Fruit fly (Drosophila melanogaster) Kc167 (cell line): ENCODE results near the gene CG10194.

Source experiments
- Myc ChIP-seq: fragments of >200 bp; optimal IDR thresholded peaks from 2 replicates; lab custom pipeline; 2017; ENCODE audit warnings: missing external identifiers
- Sin3A ChIP-seq: fragments of >200 bp; optimal IDR thresholded peaks from 2 replicates; lab custom pipeline; 2018; ENCODE audit warnings: missing external identifiers
- h ChIP-seq: fragments of >200 bp; optimal IDR thresholded peaks from 3 replicates; lab custom pipeline; 2018; ENCODE audit warnings: missing external identifiers
- insv ChIP-seq: fragments of >200 bp; optimal IDR thresholded peaks from 3 replicates; lab custom pipeline; 2018; ENCODE audit warnings: missing external identifiers
- psq ChIP-seq: fragments of >200 bp; optimal IDR thresholded peaks from 2 replicates; lab custom pipeline; 2017; ENCODE audit warnings: missing external identifiers
- ttk ChIP-seq: sonication (Bioruptor generic); optimal IDR thresholded peaks from 2 replicates; lab custom pipeline; 2017; ENCODE audit warnings: missing external identifiers

CG10194 gene

DNA sequence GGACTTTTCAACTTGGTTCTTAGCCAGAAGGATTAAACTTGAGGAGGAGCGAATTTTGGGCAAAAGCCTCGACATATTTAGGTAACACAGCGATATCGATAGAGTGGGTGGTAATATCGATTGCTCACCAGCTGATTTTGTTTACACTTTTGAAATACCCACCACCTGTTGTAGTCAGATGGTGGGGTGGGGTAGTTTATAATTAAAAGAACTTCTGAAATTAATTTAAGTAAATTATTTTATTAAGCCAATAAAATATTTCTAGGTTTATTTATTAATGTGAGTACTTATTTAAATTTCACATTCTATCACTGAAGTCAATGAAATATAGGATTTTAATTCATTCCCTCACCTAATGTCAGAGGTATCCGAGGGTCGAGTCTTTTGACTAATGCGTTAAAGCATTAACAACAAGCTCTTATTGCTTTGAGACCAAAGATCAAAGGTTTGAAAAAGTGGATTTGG lies at the start of gene CG10194, which contains the start of gene CG18094:
Gene CG10194, minus strand, starts transcription at position 108 of the 465 bp plus-strand sequence.
Gene CG18094, plus strand, starts transcription at position 266 of the 465 bp plus-strand sequence.
- TF ChIP-seq Myc (no peak), ttk (no peak), h (lab: Kevin White, UChicago) (no peak), Sin3A (no peak), psq (lab: Kevin White, UChicago) (no peak), insv (lab: Kevin White, UChicago) (no peak)

- TF ChIP-seq ttk = no peak
- TF ChIP-seq h (lab: Kevin White, UChicago) = no peak
- TF ChIP-seq psq (lab: Kevin White, UChicago) = no peak
- no peak for TF ChIP-seq Myc
- no peak for TF ChIP-seq insv (lab: Kevin White, UChicago)
- TF ChIP-seq Sin3A = no peak
These were observed 48.0 kb upstream of the CG10194 start, which contains the start of gene CG13082 for dm6 chr2L:19537779-19538456. TSS of gene CG13082 (plus strand) at chr2L:19538425.

dm6 chr2L:19535234-19535633 lies 45.3 kb upstream of the CG10194 start, which contains the start of gene CG31697:
TSS of gene CG31697 (plus strand) at chr2L:19535448.
- TF ChIP-seq Myc (no peak), h (lab: Kevin White, UChicago) (no peak), insv (lab: Kevin White, UChicago) (no peak), ttk (no peak), psq (lab: Kevin White, UChicago) (no peak), Sin3A (no peak)

- TF ChIP-seq h (lab: Kevin White, UChicago) (no peak), Myc (no peak), Sin3A (no peak), psq (lab: Kevin White, UChicago) (no peak), insv (lab: Kevin White, UChicago) (no peak), ttk (no peak)
These were observed 43.3 kb upstream of the CG10194 start, which contains the start of gene CG33116 for dm6 chr2L:19533247-19533646. TSS of gene CG33116 (plus strand) at chr2L:19533479.

- TF ChIP-seq psq (lab: Kevin White, UChicago) (no peak), ttk (no peak), Myc (no peak), Sin3A (no peak), h (lab: Kevin White, UChicago) (no peak), insv (lab: Kevin White, UChicago) (no peak)
These were observed 40.2 kb upstream of the CG10194 start, which contains the start of gene CG10165 for dm6 chr2L:19530092-19530491. TSS of gene CG10165 (minus strand) at chr2L:19530305.

DNA sequence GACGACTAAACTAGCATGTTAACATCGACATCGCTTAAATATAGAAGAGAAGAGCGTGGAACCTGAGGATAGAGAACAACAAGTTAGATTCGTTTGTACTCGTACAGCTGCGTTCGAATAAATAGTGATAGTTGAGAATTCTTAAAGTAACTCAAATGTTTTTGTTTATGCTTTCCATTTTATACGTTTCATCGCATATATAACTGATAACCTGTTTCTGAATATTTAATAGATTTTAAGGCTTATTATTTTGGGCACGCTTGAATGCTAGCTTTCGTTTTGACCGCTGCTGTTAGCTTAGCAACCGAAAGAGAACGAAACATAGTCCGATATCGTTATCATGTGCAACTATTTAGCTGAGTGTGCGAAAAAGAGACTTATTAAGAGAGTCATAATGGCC lies 38.4 kb upstream of the CG10194 start:
- TF ChIP-seq ttk (no peak), psq (lab: Kevin White, UChicago) (no peak), h (lab: Kevin White, UChicago) (no peak), Sin3A (no peak), Myc (no peak), insv (lab: Kevin White, UChicago) (no peak)

- TF ChIP-seq Sin3A (no peak), ttk (no peak), psq (lab: Kevin White, UChicago) (no peak), Myc (no peak), insv (lab: Kevin White, UChicago) (no peak), h (lab: Kevin White, UChicago) (no peak)
These were observed 36.9 kb upstream of the CG10194 start for dm6 chr2L:19526844-19527243.

DNA sequence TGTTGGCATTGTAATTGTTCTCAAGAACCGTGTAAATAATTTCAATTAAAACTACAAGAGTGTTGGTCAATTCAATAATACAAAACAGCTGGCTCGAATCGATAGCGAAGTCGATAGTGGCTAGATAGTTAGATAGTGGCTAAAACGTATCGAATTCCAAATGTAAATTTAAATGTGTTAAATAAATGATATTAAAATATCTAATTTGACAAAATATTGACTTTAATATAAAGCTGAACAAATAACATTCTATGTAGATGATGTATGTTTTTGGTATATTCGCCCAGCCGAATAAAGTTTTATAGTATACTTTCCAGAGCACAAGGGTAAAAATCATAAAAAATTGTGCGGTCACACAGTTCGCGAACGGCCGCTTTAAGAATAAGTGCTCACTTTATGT lies 36.4 kb upstream of the CG10194 start, which contains the start of the genes Dpm1 and CG10137:
Gene Dpm1, minus strand, starts transcription at position 53 of the 400 bp plus-strand sequence.
Gene CG10137, plus strand, starts transcription at position 371 of the 400 bp plus-strand sequence.
- TF ChIP-seq ttk (no peak), Myc (no peak), Sin3A (no peak), h (lab: Kevin White, UChicago) (no peak), psq (lab: Kevin White, UChicago) (no peak), insv (lab: Kevin White, UChicago) (no peak)

dm6 chr2L:19519611-19520010 lies 29.7 kb upstream of the CG10194 start:
- TF ChIP-seq Myc (no peak), insv (lab: Kevin White, UChicago) (no peak), Sin3A (no peak), ttk (no peak)

dm6 chr2L:19518636-19519086 lies 28.8 kb upstream of the CG10194 start, which contains the start of gene CG10132:
TSS of gene CG10132 (plus strand) at chr2L:19518824.
- no peak for TF ChIP-seq insv (lab: Kevin White, UChicago)
- no peak for TF ChIP-seq Sin3A
- no peak for TF ChIP-seq Myc
- no peak for TF ChIP-seq ttk
- no peak for TF ChIP-seq psq (lab: Kevin White, UChicago)
- TF ChIP-seq h (lab: Kevin White, UChicago) = no peak

DNA sequence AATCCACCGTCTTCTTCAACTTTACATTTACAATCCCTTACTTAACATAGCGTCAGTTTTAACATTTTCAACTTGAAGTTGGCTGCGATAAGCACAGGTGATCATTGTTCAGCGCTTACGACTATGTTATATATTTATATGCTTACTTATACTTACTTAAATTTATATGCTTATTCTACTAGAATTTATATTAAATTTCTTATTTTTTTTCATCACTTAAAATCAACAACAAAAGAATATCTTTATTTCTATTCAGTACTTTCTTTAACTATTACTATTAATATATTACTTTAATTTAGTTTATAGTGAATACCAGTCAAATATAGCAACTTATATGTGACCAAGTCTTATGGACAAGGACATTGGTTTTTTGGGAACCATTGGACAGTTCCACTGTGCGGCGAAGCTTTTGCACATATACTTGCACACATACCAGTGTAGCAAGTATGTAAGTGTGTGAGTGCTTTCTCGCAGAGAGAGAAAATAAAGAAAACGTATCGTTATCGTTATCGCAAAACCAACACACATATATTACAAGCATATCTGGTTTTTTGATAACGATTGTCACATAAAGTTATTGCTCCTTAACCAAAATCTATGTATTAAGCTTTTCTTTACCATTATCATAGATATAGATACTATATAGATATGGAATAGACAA lies 27.4 kb upstream of the CG10194 start, which contains the start of gene Hasp:
Gene Hasp, minus strand, starts transcription at position 51 of the 661 bp plus-strand sequence.
- TF ChIP-seq psq (lab: Kevin White, UChicago) (no peak), Myc (no peak), insv (lab: Kevin White, UChicago) (no peak), h (lab: Kevin White, UChicago) (no peak), ttk (no peak), Sin3A (no peak)

dm6 chr2L:19516062-19516461 lies 26.2 kb upstream of the CG10194 start:
- no peak for TF ChIP-seq Myc
- no peak for TF ChIP-seq insv (lab: Kevin White, UChicago)
- no peak for TF ChIP-seq ttk
- TF ChIP-seq Sin3A = no peak
- TF ChIP-seq h (lab: Kevin White, UChicago) = no peak
- TF ChIP-seq psq (lab: Kevin White, UChicago) = no peak
